Worm (Caenorhabditis elegans): ENCODE data around the gene Y73F8A.26.
A peak's percentile ranks its signal among the peaks of the same experiment; 100 is the strongest.

Gene Y73F8A.26

ce11 chrIV:15472387-15472859 lies 1.0 kb upstream of the Y73F8A.26 start, which contains the start of gene Y73F8A.27:
Y73F8A.27 (plus strand) TSS chrIV:15472809.
- TF ChIP-seq blmp-1 (tag; optimal IDR thresholded peaks at IDR 0.05; ENCODE audit: insufficient read depth) (peak; percentile 51), F13H6.1 (tag; optimal IDR thresholded peaks at IDR 0.05) (peak; percentile 93), nhr-6 (tag; optimal IDR thresholded peaks at IDR 0.05) (peak; percentile 92), unc-55 (GFP tag; optimal IDR thresholded peaks at IDR 0.05) (peak; percentile 96), unc-39 (tag; optimal IDR thresholded peaks at IDR 0.05) (no peak), nhr-12 (tag; optimal IDR thresholded peaks at IDR 0.05) (peak; percentile 43), lin-13 (GFP tag; optimal IDR thresholded peaks at IDR 0.05) (peak; percentile 95), ama-1 (optimal IDR thresholded peaks at IDR 0.05) (peak; percentile 66), ceh-82 (tag; optimal IDR thresholded peaks at IDR 0.05) (peak; percentile 56), nhr-23 (tag; optimal IDR thresholded peaks at IDR 0.05) (no peak), zag-1 (tag; optimal IDR thresholded peaks at IDR 0.05) (peak; percentile 53), aly-2 (tag; optimal IDR thresholded peaks at IDR 0.05) (no peak), nhr-237 (tag; optimal IDR thresholded peaks at IDR 0.05) (peak; percentile 81), ztf-4 (tag; optimal IDR thresholded peaks at IDR 0.05) (peak; percentile 80), Y55F3AM.14 (GFP tag; optimal IDR thresholded peaks at IDR 0.05) (peak; percentile 24), nhr-10 (tag; optimal IDR thresholded peaks at IDR 0.05) (peak; percentile 68), ztf-11 (tag; optimal IDR thresholded peaks at IDR 0.05) (no peak), skn-1 (tag; optimal IDR thresholded peaks at IDR 0.05) (peak; percentile 83), elt-3 (tag; optimal IDR thresholded peaks at IDR 0.05) (no peak), egl-27 (tag; optimal IDR thresholded peaks at IDR 0.05) (peak; percentile 79), fos-1 (tag; optimal IDR thresholded peaks at IDR 0.05) (peak; percentile 64), sem-4 (tag; optimal IDR thresholded peaks at IDR 0.05) (peak; percentile 91), elt-1 (tag; optimal IDR thresholded peaks at IDR 0.05) (no peak), gmeb-1 (tag; optimal IDR thresholded peaks at IDR 0.05) (peak; percentile 91), ztf-1 (GFP tag; conservative IDR thresholded peaks at IDR 0.05) (no peak), C34F6.9 (tag; optimal IDR thresholded peaks at IDR 0.05) (peak; percentile 96), mbf-1 (tag; optimal IDR thresholded peaks at IDR 0.05) (peak; percentile 29), R02D3.7 (tag; optimal IDR thresholded peaks at IDR 0.05) (peak; percentile 20), dmd-4 (tag; optimal IDR thresholded peaks at IDR 0.05) (peak; percentile 27), crh-2 (tag; optimal IDR thresholded peaks at IDR 0.05) (peak; percentile 97), mab-5 (tag; optimal IDR thresholded peaks at IDR 0.05) (peak; percentile 87), alr-1 (tag; optimal IDR thresholded peaks at IDR 0.05) (no peak), nhr-21 (tag; optimal IDR thresholded peaks at IDR 0.05) (peak; percentile 89), nhr-11 (tag; optimal IDR thresholded peaks at IDR 0.05) (no peak), lsy-2 (tag; optimal IDR thresholded peaks at IDR 0.05) (peak; percentile 92 to 96), nhr-25 (tag; optimal IDR thresholded peaks at IDR 0.05) (peak; percentile 92), sma-3 (GFP tag; optimal IDR thresholded peaks at IDR 0.05) (peak; percentile 93), peb-1 (tag; optimal IDR thresholded peaks at IDR 0.05) (no peak), nhr-77 (tag; optimal IDR thresholded peaks at IDR 0.05) (peak; percentile 51), ZK546.5 (tag; optimal IDR thresholded peaks at IDR 0.05) (peak; percentile 46), mdl-1 (tag; optimal IDR thresholded peaks at IDR 0.05) (peak in 1 of 2 experiments; percentile 19), lin-39 (tag; optimal IDR thresholded peaks at IDR 0.05) (no peak), snpc-4 (tag; optimal IDR thresholded peaks at IDR 0.05) (peak; percentile 83), unc-62 (GFP tag; optimal IDR thresholded peaks at IDR 0.05) (no peak), ceh-16 (tag; optimal IDR thresholded peaks at IDR 0.05) (peak; percentile 40), nhr-129 (tag; optimal IDR thresholded peaks at IDR 0.05) (peak; percentile 87), lin-11 (tag; optimal IDR thresholded peaks at IDR 0.05) (peak; percentile 84), sma-9 (GFP tag; optimal IDR thresholded peaks at IDR 0.05) (peak; percentile 90), sma-9 (tag; optimal IDR thresholded peaks at IDR 0.05) (no peak)
